Worm (Caenorhabditis elegans) whole organism, young adult: ENCODE measurements around the gene bcc-1.

Experiments used
- F39B2.1 ChIP-seq: fragments of 200-800 bp; sonication (Bioruptor generic); IDR thresholded peaks from 2 replicates; pipeline ENCODE4 v1.3.6; 2022; ENCODE audit warnings: missing genetic modification reagents, missing genetic modification characterization, missing compliant biosample characterization
- Y79H2A.3 ChIP-seq: fragments of 200-800 bp; sonication (Bioruptor generic); conservative IDR thresholded peaks from 2 replicates; pipeline ENCODE4 v1.3.6; 2022; ENCODE audit warnings: missing genetic modification reagents, missing genetic modification characterization, missing compliant biosample characterization
- ekl-4 ChIP-seq: fragments of 200-800 bp; sonication (Bioruptor generic); IDR thresholded peaks from 2 replicates; pipeline ENCODE4 v1.3.6; 2022; ENCODE audit warnings: missing genetic modification reagents, missing genetic modification characterization, missing compliant biosample characterization

DNA sequence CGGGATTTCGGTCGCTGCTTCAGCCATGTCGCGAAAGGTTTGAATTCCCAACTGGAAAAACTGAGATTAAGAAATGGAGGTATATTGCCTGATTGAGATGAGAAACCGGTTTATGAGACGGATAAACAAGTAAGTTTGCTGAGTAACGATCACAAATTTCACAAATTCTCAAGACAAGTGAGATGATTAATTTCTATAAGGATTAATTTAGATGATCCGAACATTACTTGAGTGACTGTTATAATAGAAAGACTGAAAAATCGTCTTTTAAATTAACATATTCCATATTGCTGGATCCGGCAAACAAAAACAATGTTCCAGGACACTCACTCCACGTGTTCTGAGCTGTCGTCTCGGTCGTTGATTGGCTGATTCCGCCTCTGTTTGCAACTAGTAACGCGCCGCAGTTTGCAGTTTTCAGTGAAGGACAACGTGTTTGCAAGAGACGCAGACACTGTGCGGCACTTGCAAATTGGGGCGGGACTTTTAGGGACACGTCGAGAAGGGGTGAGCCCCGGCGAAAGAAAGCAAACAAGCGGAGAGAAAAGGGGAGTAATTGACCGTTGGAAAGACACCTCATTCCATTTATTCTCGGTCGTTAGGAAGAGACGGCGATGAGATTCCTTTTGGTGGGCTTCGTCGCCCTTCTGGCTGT is 26.6 kb upstream of the bcc-1 start, which contains the start of the genes imp-2 and enpl-1:
- TF ChIP-seq ekl-4 (GFP tag; lab: Robert Waterston, UW) (peak; percentile 91), F39B2.1 (no peak), Y79H2A.3 (GFP tag; lab: Robert Waterston, UW) (no peak)
